Fruit fly (Drosophila melanogaster): ENCODE data around the gene CG31140.

Gene CG31140

DNA sequence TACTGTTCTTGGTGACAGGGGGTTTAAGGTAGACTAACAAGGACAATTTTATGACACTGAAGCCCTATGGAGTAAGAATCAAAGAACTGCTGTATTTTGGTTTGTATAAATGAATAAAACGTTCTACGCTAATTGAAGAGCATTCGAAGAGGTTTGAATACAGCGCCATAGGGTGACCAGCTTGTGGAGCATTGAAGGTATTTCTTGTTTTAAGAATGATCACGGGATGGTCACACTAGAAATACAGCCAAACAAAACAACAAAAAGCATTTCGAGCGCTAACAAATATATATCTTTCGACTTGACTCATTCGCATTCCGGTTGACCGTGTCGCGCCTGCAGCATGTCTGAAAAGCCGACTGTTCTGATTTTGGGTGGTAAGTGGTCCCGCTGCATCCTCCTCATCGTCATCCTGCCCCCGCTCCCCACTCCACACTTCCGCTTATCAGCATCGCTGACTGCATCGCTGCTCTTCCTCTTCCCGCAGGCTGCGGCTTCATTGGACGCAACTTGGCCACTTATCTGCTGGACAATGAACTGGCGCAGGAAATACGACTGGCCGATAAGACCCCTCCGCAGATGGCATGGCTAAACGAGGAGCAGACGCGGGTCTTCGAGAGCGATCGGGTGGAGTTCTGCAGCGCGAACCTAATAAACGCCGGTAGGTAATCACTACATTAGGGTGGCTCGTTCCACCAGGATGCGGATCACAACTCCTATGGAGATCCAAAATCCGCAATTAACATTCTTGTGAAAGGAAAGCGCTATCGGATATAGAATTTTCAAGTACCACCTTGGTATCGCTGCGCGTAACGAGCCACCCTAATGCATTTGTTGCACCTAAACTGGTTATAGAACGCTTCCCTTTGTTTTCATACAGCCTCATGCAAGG lies 29.1 kb upstream of the CG31140 start, which contains the start of gene CG5854 (continued):
- TF ChIP-seq CG17186 (GFP tag; optimal IDR thresholded peaks at IDR 0.05): peak; percentile 11
- peak; percentile 18 for TF ChIP-seq Deaf1 (tag; optimal IDR thresholded peaks at IDR 0.05)
- peak; percentile 59 for TF ChIP-seq CG2120 (GFP tag; optimal IDR thresholded peaks at IDR 0.05)
- no peak for TF ChIP-seq Lpt (GFP tag; optimal IDR thresholded peaks at IDR 0.05)
- peak; percentile 76 for TF ChIP-seq dmrt11E (tag; optimal IDR thresholded peaks at IDR 0.05)
- TF ChIP-seq CG9797 (GFP tag; optimal IDR thresholded peaks at IDR 0.05): peak; percentile 75
- peak; percentile 95 for TF ChIP-seq CG17568 (GFP tag; optimal IDR thresholded peaks at IDR 0.05)
- peak; percentile 42; the same call in 1 of the 2 replicates for TF ChIP-seq CG10959 (GFP tag; IDR thresholded peaks at IDR 0.05)
- TF ChIP-seq Sox102F (GFP tag; optimal IDR thresholded peaks at IDR 0.05): peak; percentile 86
- TF ChIP-seq fru (optimal IDR thresholded peaks at IDR 0.05): no peak
- peak; percentile 33; the same call in 1 of the 2 replicates for TF ChIP-seq wdn (GFP tag; IDR thresholded peaks at IDR 0.05)
- TF ChIP-seq cg (GFP tag; optimal IDR thresholded peaks at IDR 0.05): no peak
- TF ChIP-seq CG30403 (GFP tag; optimal IDR thresholded peaks at IDR 0.05): peak; percentile 70
- peak; percentile 6 for TF ChIP-seq CG4617 (GFP tag; optimal IDR thresholded peaks at IDR 0.05; ENCODE audit: borderline replicate concordance)
- TF ChIP-seq Kr (GFP tag; optimal IDR thresholded peaks at IDR 0.05): no peak
- TF ChIP-seq CG13775 (GFP tag; optimal IDR thresholded peaks at IDR 0.05): peak; percentile 64
- peak; percentile 77 for TF ChIP-seq CG15269 (tag; optimal IDR thresholded peaks at IDR 0.05)
- TF ChIP-seq YL-1 (GFP tag; optimal IDR thresholded peaks at IDR 0.05): peak; percentile 65
- peak; percentile 78 for TF ChIP-seq crol (GFP tag; IDR thresholded peaks at IDR 0.05)
- peak; percentile 15 for TF ChIP-seq twi (tag; optimal IDR thresholded peaks at IDR 0.05)
- no peak; the same call in 1 of the 2 replicates for TF ChIP-seq Adf1 (GFP tag; IDR thresholded peaks at IDR 0.05)
- peak; percentile 73 for TF ChIP-seq Fer3 (tag; optimal IDR thresholded peaks at IDR 0.05)
- TF ChIP-seq CG4404 (GFP tag; IDR thresholded peaks at IDR 0.05): peak; percentile 32; the same call in 1 of the 2 replicates
- TF ChIP-seq CG8924 (tag; optimal IDR thresholded peaks at IDR 0.05): peak; percentile 73
- TF ChIP-seq Rfx (GFP tag; IDR thresholded peaks at IDR 0.05): peak; percentile 77
- TF ChIP-seq Pdp1 (GFP tag; optimal IDR thresholded peaks at IDR 0.05): peak; percentile 58 to 71
- peak; percentile 68 for TF ChIP-seq NC2α (GFP tag; optimal IDR thresholded peaks at IDR 0.05)
- peak; percentile 49 for TF ChIP-seq CG10366 (GFP tag; IDR thresholded peaks at IDR 0.05)
- peak; percentile 64 for TF ChIP-seq Bteb2 (GFP tag; optimal IDR thresholded peaks at IDR 0.05)
- no peak for TF ChIP-seq amos (GFP tag; IDR thresholded peaks at IDR 0.05; ENCODE audit: partially characterized antibody)
- peak; percentile 73 for TF ChIP-seq CG7556 (GFP tag; optimal IDR thresholded peaks at IDR 0.05)
- peak; percentile 29 for TF ChIP-seq sug (tag; optimal IDR thresholded peaks at IDR 0.05)
- TF ChIP-seq repo (GFP tag; optimal IDR thresholded peaks at IDR 0.05): peak; percentile 74
- TF ChIP-seq CG32767 (GFP tag; IDR thresholded peaks at IDR 0.05): 0 out of 2 replicates have a peak, but pooled peaks have one; percentile 42
- peak; percentile 64 for TF ChIP-seq pum (GFP tag; optimal IDR thresholded peaks at IDR 0.05)
- peak; percentile 50 for TF ChIP-seq luna (GFP tag; optimal IDR thresholded peaks at IDR 0.05)
- TF ChIP-seq Hr3 (GFP tag; optimal IDR thresholded peaks at IDR 0.05): peak; percentile 47
- TF ChIP-seq CHES-1-like (GFP tag; optimal IDR thresholded peaks at IDR 0.05): peak; percentile 64
- TF ChIP-seq CG16863 (GFP tag; optimal IDR thresholded peaks at IDR 0.05): peak; percentile 86
- TF ChIP-seq CG13287 (GFP tag; IDR thresholded peaks at IDR 0.05; ENCODE audit: partially characterized antibody): peak; percentile 32; the same call in 1 of the 2 replicates
- TF ChIP-seq zfh1 (GFP tag; IDR thresholded peaks at IDR 0.05): peak; percentile 92
- peak; percentile 75 for TF ChIP-seq CG12071 (GFP tag; optimal IDR thresholded peaks at IDR 0.05)
- TF ChIP-seq peb (GFP tag; IDR thresholded peaks at IDR 0.05): 0 out of 2 replicates have a peak, but pooled peaks have one; percentile 29
- peak; percentile 21 for TF ChIP-seq Jarid2 (GFP tag; optimal IDR thresholded peaks at IDR 0.05)
- no peak for TF ChIP-seq abd-A (tag; optimal IDR thresholded peaks at IDR 0.05)
- TF ChIP-seq CG18476 (GFP tag; optimal IDR thresholded peaks at IDR 0.05): peak; percentile 52
- no peak for TF ChIP-seq CG2129 (GFP tag; IDR thresholded peaks at IDR 0.05; ENCODE audit: partially characterized antibody)
- no peak for TF ChIP-seq zen2 (GFP tag; IDR thresholded peaks at IDR 0.05; ENCODE audit: partially characterized antibody)

Data from whole organism, embryonic.